Worm (Caenorhabditis elegans) whole organism, L4 larva: ENCODE results near the gene nlp-3.
A peak's percentile ranks its signal among the peaks of the same experiment; 100 is the strongest.

Experiments used
- ceh-32 ChIP-seq: sonication (generic microtip); optimal IDR thresholded peaks from 2 replicates; lab custom pipeline; 2016; ENCODE audit warnings: mild to moderate bottlenecking, missing genetic modification characterization, missing compliant biosample characterization; ENCODE audit not compliant: poor library complexity
- daf-12 ChIP-seq: fragments of 150-350 bp; optimal IDR thresholded peaks from 2 replicates; lab custom pipeline; 2014; ENCODE audit warnings: missing biosample characterization, missing genetic modification reagents, missing genetic modification characterization
- hlh-30 ChIP-seq: sonication (generic microtip); optimal IDR thresholded peaks from 2 replicates; lab custom pipeline; 2017; ENCODE audit warnings: antibody characterized with exemption, mild to moderate bottlenecking, missing genetic modification characterization, missing compliant biosample characterization; ENCODE audit not compliant: insufficient read depth
- lir-3 ChIP-seq: sonication (generic microtip); optimal IDR thresholded peaks from 2 replicates; lab custom pipeline; 2016; ENCODE audit warnings: mild to moderate bottlenecking, missing genetic modification characterization, missing compliant biosample characterization
- lsy-2 ChIP-seq, 2 experiments: fragments of 150-350 bp in 1 of 2; sonication (generic microtip) in 1 of 2; optimal IDR thresholded peaks; 2 replicates each; lab custom pipeline; 2014 to 2017; ENCODE audit warnings: missing biosample characterization in 2 of 2, missing genetic modification characterization in 2 of 2
- pqm-1 ChIP-seq: sonication (generic microtip); optimal IDR thresholded peaks from 2 replicates; lab custom pipeline; 2017; ENCODE audit warnings: missing biosample characterization, missing genetic modification characterization

DNA sequence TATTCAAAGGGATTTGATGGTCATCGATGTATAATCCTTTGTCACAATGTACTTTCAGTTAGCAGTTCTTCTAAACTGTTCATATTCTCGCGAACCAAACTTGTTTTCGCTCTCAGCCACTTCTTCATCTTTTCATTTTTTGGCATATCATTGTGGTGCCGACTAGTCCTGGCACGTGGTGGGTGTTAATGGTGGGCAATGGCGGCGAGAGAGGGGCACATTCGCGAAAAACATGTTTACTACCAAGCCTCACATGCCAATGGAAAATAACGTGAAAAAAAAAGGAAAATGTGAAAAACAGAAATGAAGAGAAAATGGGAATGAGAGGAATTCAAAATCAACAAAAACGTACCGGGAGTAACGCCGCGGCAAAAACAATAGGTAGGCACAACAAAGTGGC, 31.1 kb downstream of the nlp-3 start:
- TF ChIP-seq daf-12 (tag; lab: Kevin White, UChicago) (no peak), lsy-2 (tag; optimal IDR thresholded peaks at IDR 0.05; lab: Kevin White, UChicago) (no peak), lir-3 (no peak), hlh-30 (tag; lab: Kevin White, UChicago) (peak; percentile 87), ceh-32 (tag; lab: Kevin White, UChicago) (no peak), pqm-1 (no peak)
